Worm (Caenorhabditis elegans): ENCODE results near the gene T05C7.9.

DNA sequence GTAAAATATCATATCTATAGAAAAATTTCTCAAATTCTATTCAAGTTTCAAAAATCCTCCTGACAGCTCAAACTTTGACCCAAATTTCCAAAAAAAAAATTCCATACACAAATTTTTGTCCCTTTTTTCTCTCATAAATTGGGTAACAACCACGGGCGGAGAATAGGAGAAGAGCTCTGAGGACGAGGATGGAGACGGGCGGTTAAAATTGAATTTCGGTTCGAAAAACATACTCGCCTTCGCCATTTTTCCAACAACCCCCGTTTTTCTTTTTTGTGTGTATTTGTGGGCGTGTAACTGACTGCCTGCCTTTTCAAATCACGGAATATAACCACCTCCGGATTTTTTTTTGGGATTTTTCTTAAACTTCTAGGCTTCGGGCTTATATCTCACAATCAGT is 18.6 kb downstream of the T05C7.9 start:
- TF ChIP-seq athp-1 (tag; optimal IDR thresholded peaks at IDR 0.05) (no peak), snpc-1.3 (tag; optimal IDR thresholded peaks at IDR 0.05; ENCODE audit: insufficient read depth) (no peak), xnd-1 (tag; optimal IDR thresholded peaks at IDR 0.05) (no peak), unc-62 (GFP tag; optimal IDR thresholded peaks at IDR 0.05) (no peak), aptf-2 (GFP tag; conservative IDR thresholded peaks at IDR 0.05) (no peak), Y56A3A.18 (GFP tag; IDR thresholded peaks at IDR 0.05) (no peak), tbp1 (GFP tag; optimal IDR thresholded peaks at IDR 0.05) (no peak), B0019.2 (GFP tag; conservative IDR thresholded peaks at IDR 0.05) (no peak), nfya-2 (GFP tag; IDR thresholded peaks at IDR 0.05) (no peak)

All from whole organism, young adult.